Worm (Caenorhabditis elegans) whole organism, L1 larva: ENCODE data around the gene R06F6.14.

Experiments
- C16A3.4 ChIP-seq: fragments of 150-350 bp; optimal IDR thresholded peaks from 2 replicates; lab custom pipeline; 2014; ENCODE audit warnings: missing biosample characterization, missing genetic modification characterization
- F16B12.6 ChIP-seq: fragments of 150-350 bp; optimal IDR thresholded peaks from 2 replicates; lab custom pipeline; 2014; ENCODE audit warnings: missing biosample characterization, missing genetic modification characterization
- Y116A8C.19 ChIP-seq: sonication (generic microtip); optimal IDR thresholded peaks from 2 replicates; lab custom pipeline; 2016; ENCODE audit warnings: missing compliant biosample characterization, missing genetic modification characterization, borderline replicate concordance
- aha-1 ChIP-seq: fragments of 150-350 bp; optimal IDR thresholded peaks from 2 replicates; lab custom pipeline; 2014; ENCODE audit warnings: missing biosample characterization, missing genetic modification characterization
- ama-1 ChIP-seq: fragments of 150-350 bp; optimal IDR thresholded peaks from 2 replicates; lab custom pipeline; 2014
- blmp-1 ChIP-seq: fragments of 150-350 bp; optimal IDR thresholded peaks from 2 replicates; lab custom pipeline; 2014; ENCODE audit warnings: missing biosample characterization, missing genetic modification characterization
- ceh-63 ChIP-seq: fragments of 200-800 bp; sonication (Bioruptor generic); optimal IDR thresholded peaks from 2 replicates; lab custom pipeline; 2018; ENCODE audit warnings: mild to moderate bottlenecking, missing genetic modification characterization, missing compliant biosample characterization
- ceh-82 ChIP-seq, 3 experiments: fragments of 150-350 bp in 1 of 3; sonication (generic microtip) in 2 of 3; optimal IDR thresholded peaks; 2 replicates each; lab custom pipeline; 2014 to 2017; ENCODE audit warnings: missing biosample characterization in 3 of 3, missing genetic modification characterization in 3 of 3
- ceh-90 ChIP-seq: sonication (generic microtip); optimal IDR thresholded peaks from 2 replicates; lab custom pipeline; 2016; ENCODE audit warnings: missing genetic modification characterization, missing compliant biosample characterization
- ces-1 ChIP-seq: fragments of 150-350 bp; optimal IDR thresholded peaks from 2 replicates; lab custom pipeline; 2014; ENCODE audit warnings: missing biosample characterization, missing genetic modification reagents, missing genetic modification characterization
- egl-13 ChIP-seq: sonication (generic microtip); optimal IDR thresholded peaks from 2 replicates; lab custom pipeline; 2016; ENCODE audit warnings: missing genotype, missing genetic modification reagents, missing genetic modification characterization, missing compliant biosample characterization
- elt-2 ChIP-seq: sonication (generic microtip); optimal IDR thresholded peaks from 2 replicates; lab custom pipeline; 2016; ENCODE audit warnings: missing genetic modification characterization, mild to moderate bottlenecking, inconsistent platforms, missing compliant biosample characterization, missing genetic modification reagents
- elt-3 ChIP-seq, 6 experiments: fragments of 150-350 bp in 1 of 6; sonication (generic microtip); optimal IDR thresholded peaks; 2 replicates each; lab custom pipeline; 2017 to 2018; ENCODE audit warnings: missing biosample characterization in 6 of 6, missing genetic modification characterization in 6 of 6, inconsistent platforms in 1 of 6
- fkh-8 ChIP-seq: sonication (generic microtip); optimal IDR thresholded peaks from 2 replicates; lab custom pipeline; 2016; ENCODE audit warnings: mild to moderate bottlenecking, missing genetic modification characterization, missing compliant biosample characterization
- grh-1 ChIP-seq: fragments of 200-800 bp; sonication (Bioruptor generic); IDR thresholded peaks from 2 replicates; pipeline ENCODE4 v1.3.6; 2022; ENCODE audit warnings: missing genetic modification reagents, missing genetic modification characterization, missing compliant biosample characterization
- hlh-17 ChIP-seq: fragments of 200-800 bp; sonication (Bioruptor generic); optimal IDR thresholded peaks from 2 replicates; lab custom pipeline; 2018; ENCODE audit warnings: missing genetic modification characterization, mild to moderate bottlenecking, missing compliant biosample characterization, moderate library complexity, borderline replicate concordance
- hlh-4 ChIP-seq: sonication (generic microtip); optimal IDR thresholded peaks from 2 replicates; lab custom pipeline; 2016; ENCODE audit warnings: mild to moderate bottlenecking, missing genetic modification characterization, missing compliant biosample characterization
- isw-1 ChIP-seq: fragments of 200-800 bp; sonication (Bioruptor generic); IDR thresholded peaks from 2 replicates; pipeline ENCODE4 v1.3.6; 2022; ENCODE audit warnings: missing genetic modification characterization, missing compliant biosample characterization
- jun-1 ChIP-seq: fragments of 150-350 bp; optimal IDR thresholded peaks from 2 replicates; lab custom pipeline; 2014; ENCODE audit warnings: missing biosample characterization, missing genetic modification reagents, missing genetic modification characterization
- lin-13 ChIP-seq: fragments of 150-350 bp; optimal IDR thresholded peaks from 2 replicates; lab custom pipeline; 2014; ENCODE audit warnings: missing biosample characterization, missing genetic modification reagents, missing genetic modification characterization
- lin-39 ChIP-seq: fragments of 150-350 bp; optimal IDR thresholded peaks from 2 replicates; lab custom pipeline; 2014; ENCODE audit warnings: missing biosample characterization, missing genetic modification reagents, missing genetic modification characterization
- lir-3 ChIP-seq: sonication (generic microtip); optimal IDR thresholded peaks from 2 replicates; lab custom pipeline; 2016; ENCODE audit warnings: mild to moderate bottlenecking, missing genetic modification characterization, moderate library complexity, missing compliant biosample characterization; ENCODE audit not compliant: poor library complexity
- lsy-2 ChIP-seq, 2 experiments: fragments of 150-350 bp; optimal IDR thresholded peaks; 2 replicates each; lab custom pipeline; 2014; ENCODE audit warnings: missing biosample characterization in 2 of 2, missing genetic modification characterization in 2 of 2
- mab-9 ChIP-seq: fragments of 200-800 bp; sonication (Bioruptor generic); IDR thresholded peaks from 2 replicates; pipeline ENCODE4 v1.3.6; 2022; ENCODE audit warnings: missing genetic modification reagents, missing genetic modification characterization, missing compliant biosample characterization
- mdl-1 ChIP-seq, 2 experiments: fragments of 150-350 bp; optimal IDR thresholded peaks; 2 replicates each; lab custom pipeline; 2014 to 2017; ENCODE audit warnings: missing biosample characterization in 2 of 2, missing genetic modification characterization in 2 of 2, inconsistent platforms in 1 of 2
- mef-2 ChIP-seq: fragments of 150-350 bp; optimal IDR thresholded peaks from 2 replicates; lab custom pipeline; 2014; ENCODE audit warnings: missing biosample characterization, missing genetic modification characterization
- mep-1 ChIP-seq: fragments of 150-350 bp; optimal IDR thresholded peaks from 2 replicates; lab custom pipeline; 2014; ENCODE audit warnings: missing biosample characterization, missing genetic modification characterization
- nhr-12 ChIP-seq: sonication (generic microtip); optimal IDR thresholded peaks from 2 replicates; lab custom pipeline; 2017; ENCODE audit warnings: missing biosample characterization, missing genetic modification characterization
- nhr-237 ChIP-seq: fragments of 150-350 bp; optimal IDR thresholded peaks from 2 replicates; lab custom pipeline; 2014; ENCODE audit warnings: missing biosample characterization, missing genetic modification characterization
- nhr-47 ChIP-seq: sonication (generic microtip); optimal IDR thresholded peaks from 2 replicates; lab custom pipeline; 2016; ENCODE audit warnings: mild to moderate bottlenecking, missing genetic modification characterization, moderate library complexity, missing compliant biosample characterization
- nhr-76 ChIP-seq: sonication (generic microtip); optimal IDR thresholded peaks from 2 replicates; lab custom pipeline; 2017; ENCODE audit warnings: missing biosample characterization, missing genetic modification characterization
- nhr-84 ChIP-seq: sonication (generic microtip); optimal IDR thresholded peaks from 2 replicates; lab custom pipeline; 2017; ENCODE audit warnings: missing biosample characterization, missing genetic modification characterization
- pag-3 ChIP-seq: sonication (generic microtip); optimal IDR thresholded peaks from 2 replicates; lab custom pipeline; 2017; ENCODE audit warnings: missing genetic modification characterization, mild to moderate bottlenecking, missing compliant biosample characterization, antibody characterized with exemption, borderline replicate concordance; ENCODE audit not compliant: insufficient read depth
- snu-23 ChIP-seq: sonication (generic microtip); optimal IDR thresholded peaks from 2 replicates; lab custom pipeline; 2016; ENCODE audit warnings: missing genetic modification characterization, missing compliant biosample characterization
- swsn-7 ChIP-seq: sonication (generic microtip); optimal IDR thresholded peaks from 2 replicates; lab custom pipeline; 2016; ENCODE audit warnings: missing genetic modification characterization, missing compliant biosample characterization
- unc-98 ChIP-seq: fragments of 200-800 bp; sonication (Bioruptor generic); IDR thresholded peaks from 2 replicates; pipeline ENCODE4 v1.3.6; 2022; ENCODE audit warnings: missing genetic modification characterization, missing compliant biosample characterization
- vab-15 ChIP-seq: sonication (generic microtip); optimal IDR thresholded peaks from 2 replicates; lab custom pipeline; 2017; ENCODE audit warnings: missing genotype, mild to moderate bottlenecking, missing genetic modification characterization, missing compliant biosample characterization
- xbp-1 ChIP-seq: sonication (generic microtip); optimal IDR thresholded peaks from 2 replicates; lab custom pipeline; 2016; ENCODE audit warnings: missing genetic modification characterization, missing compliant biosample characterization

Gene R06F6.14

DNA sequence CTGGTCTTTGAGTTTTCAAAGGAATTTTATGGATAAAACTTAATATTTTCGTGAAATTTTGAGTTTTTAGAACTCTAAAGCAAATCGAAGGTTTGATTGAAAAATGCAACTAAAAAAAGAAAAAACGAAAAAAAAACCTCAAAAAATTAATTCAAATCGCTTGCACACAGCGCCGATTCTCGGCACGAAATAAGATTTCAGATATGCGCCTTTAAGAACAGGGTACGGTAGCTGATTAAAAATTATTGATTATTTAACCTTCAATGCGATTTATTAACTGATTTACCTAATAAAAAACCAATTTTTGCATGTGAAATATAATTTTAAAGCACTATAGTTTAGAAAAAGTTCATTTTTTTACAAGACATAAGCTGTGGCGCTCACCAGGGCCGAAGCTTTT lies 43.8 kb downstream of the R06F6.14 start:
- no peak for TF ChIP-seq fkh-8 (tag; lab: Kevin White, UChicago)
- TF ChIP-seq pag-3 (tag; lab: Kevin White, UChicago): no peak
- no peak for TF ChIP-seq lir-3 (tag; lab: Kevin White, UChicago)
- no peak for TF ChIP-seq mdl-1 (tag; optimal IDR thresholded peaks at IDR 0.05; lab: Kevin White, UChicago)
- TF ChIP-seq ceh-82 (tag; optimal IDR thresholded peaks at IDR 0.05; lab: Kevin White, UChicago): no peak
- no peak for TF ChIP-seq blmp-1 (tag; lab: Kevin White, UChicago)
- no peak for TF ChIP-seq ces-1
- TF ChIP-seq lsy-2 (tag; optimal IDR thresholded peaks at IDR 0.05; lab: Kevin White, UChicago): no peak
- no peak for TF ChIP-seq C16A3.4 (tag; lab: Kevin White, UChicago)
- TF ChIP-seq elt-3 (tag; optimal IDR thresholded peaks at IDR 0.05; lab: Kevin White, UChicago): no peak
- TF ChIP-seq swsn-7 (tag; lab: Kevin White, UChicago): no peak
- no peak for TF ChIP-seq mep-1 (tag; lab: Kevin White, UChicago)

DNA sequence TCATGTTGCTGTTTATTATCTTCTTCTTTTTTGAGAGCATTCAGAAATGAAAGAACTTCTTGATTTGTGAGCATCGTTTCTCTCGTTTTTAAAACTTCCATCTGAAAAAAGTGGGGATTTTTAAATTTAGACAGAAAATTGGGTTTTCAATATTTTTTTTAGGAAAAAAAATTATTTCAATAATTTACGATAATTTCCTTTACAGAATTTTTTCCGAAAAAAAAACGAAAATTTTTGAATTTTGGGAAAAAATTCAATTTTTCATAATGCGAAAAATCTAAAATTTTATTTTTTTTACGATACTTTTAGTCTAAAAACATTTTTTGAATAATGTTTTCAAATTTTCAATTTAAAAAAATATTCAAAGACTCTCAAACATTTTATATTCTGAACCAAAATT lies 48.0 kb downstream of the R06F6.14 start, which contains the start of gene M106.7:
TSS of gene M106.7 (minus strand) at position 101 of the 400 bp plus-strand sequence.
- TF ChIP-seq nhr-47 (tag; lab: Kevin White, UChicago) (no peak), vab-15 (tag; lab: Kevin White, UChicago) (no peak), hlh-4 (no peak), lir-3 (tag; lab: Kevin White, UChicago) (no peak), mef-2 (tag; lab: Kevin White, UChicago) (no peak), aha-1 (tag; lab: Kevin White, UChicago) (no peak), ceh-63 (GFP tag; lab: Kevin White, UChicago) (no peak), nhr-237 (no peak), ama-1 (lab: Kevin White, UChicago) (no peak), grh-1 (GFP tag; lab: Robert Waterston, UW) (no peak), nhr-12 (tag; lab: Kevin White, UChicago) (no peak), blmp-1 (tag; lab: Kevin White, UChicago) (no peak), xbp-1 (tag; lab: Kevin White, UChicago) (no peak), ceh-90 (tag; lab: Kevin White, UChicago) (no peak), swsn-7 (tag; lab: Kevin White, UChicago) (no peak), mep-1 (tag; lab: Kevin White, UChicago) (no peak), isw-1 (no peak), elt-2 (tag; lab: Kevin White, UChicago) (no peak), Y116A8C.19 (tag; lab: Kevin White, UChicago) (no peak)

DNA sequence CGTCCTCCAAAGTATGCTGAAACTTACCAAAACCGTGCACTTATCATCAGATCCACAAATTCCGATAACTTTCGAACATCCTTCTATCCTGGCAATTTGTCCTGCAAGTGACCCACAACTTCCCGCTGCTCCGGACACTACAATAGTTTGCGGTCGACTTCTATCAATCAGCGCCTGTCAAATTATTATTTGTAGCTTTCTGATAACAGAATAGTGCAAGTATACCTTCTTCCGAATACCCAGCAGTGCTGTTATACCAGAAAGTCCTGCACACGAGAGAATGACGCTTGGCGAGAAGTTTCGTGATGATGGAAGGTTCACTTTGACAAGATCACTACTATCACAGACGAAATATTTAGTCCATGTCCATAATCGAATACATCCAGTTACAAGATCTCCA lies 50.3 kb downstream of the R06F6.14 start:
- no peak for TF ChIP-seq aha-1 (tag; lab: Kevin White, UChicago)
- no peak for TF ChIP-seq egl-13 (tag; lab: Kevin White, UChicago)
- no peak for TF ChIP-seq F16B12.6 (tag; lab: Kevin White, UChicago)
- TF ChIP-seq nhr-76 (tag; lab: Kevin White, UChicago): no peak
- TF ChIP-seq nhr-237: no peak
- no peak for TF ChIP-seq ceh-82 (tag; optimal IDR thresholded peaks at IDR 0.05; lab: Kevin White, UChicago)
- no peak for TF ChIP-seq lin-13 (GFP tag; lab: Kevin White, UChicago)
- no peak for TF ChIP-seq hlh-17 (GFP tag; lab: Kevin White, UChicago)
- TF ChIP-seq lin-39 (tag; lab: Kevin White, UChicago): no peak
- no peak for TF ChIP-seq nhr-84 (tag; lab: Kevin White, UChicago)
- no peak for TF ChIP-seq jun-1 (tag; lab: Kevin White, UChicago)
- TF ChIP-seq blmp-1 (tag; lab: Kevin White, UChicago): no peak
- TF ChIP-seq snu-23 (GFP tag; lab: Kevin White, UChicago): no peak
- no peak for TF ChIP-seq unc-98 (GFP tag; lab: Robert Waterston, UW)
- TF ChIP-seq mef-2 (tag; lab: Kevin White, UChicago): no peak
- TF ChIP-seq ama-1 (lab: Kevin White, UChicago): no peak
- no peak for TF ChIP-seq mab-9 (GFP tag; lab: Robert Waterston, UW)
